Worm (Caenorhabditis elegans): ENCODE results near the gene F59E12.15.

DNA sequence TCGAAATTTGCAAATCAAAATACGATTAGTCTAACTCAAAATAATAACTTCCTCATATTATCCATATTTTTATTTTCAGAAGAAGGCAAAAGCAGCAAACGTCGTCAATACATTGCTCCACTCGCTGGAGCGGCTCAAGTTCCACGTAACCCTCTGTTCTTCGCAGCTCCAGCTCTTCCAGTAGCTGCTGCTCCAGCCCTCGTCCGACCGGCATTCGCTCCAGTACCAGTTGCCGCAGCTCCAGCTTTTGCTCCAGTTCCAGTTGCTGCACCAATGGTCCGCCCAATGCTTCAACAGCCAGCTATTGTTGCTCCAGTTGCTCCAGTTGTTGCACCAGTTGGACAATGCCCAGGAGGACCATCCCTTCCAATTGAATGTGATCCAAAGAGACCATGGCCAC is 49.5 kb downstream of the F59E12.15 start:
- TF ChIP-seq pha-4 (tag; optimal IDR thresholded peaks at IDR 0.05) (no peak), blmp-1 (tag; optimal IDR thresholded peaks at IDR 0.05) (no peak), mab-5 (tag; optimal IDR thresholded peaks at IDR 0.05) (no peak)
